Fruit fly (Drosophila melanogaster): ENCODE results near the gene ND-B22.

The ND-B22 gene

dm6 chr2L:13378488-13378964 is 7.6 kb upstream of the ND-B22 start, which contains the start of the genes CG9302 and beta'COP (continued):
- TF ChIP-seq z (GFP tag; IDR thresholded peaks at IDR 0.05) (no peak), Ets97D (GFP tag; optimal IDR thresholded peaks at IDR 0.05) (peak; percentile 45), Sin3A (optimal IDR thresholded peaks at IDR 0.05) (peak; percentile 83), CG13775 (GFP tag; optimal IDR thresholded peaks at IDR 0.05) (peak; percentile 83), CG32767 (GFP tag; IDR thresholded peaks at IDR 0.05) (0 out of 2 replicates have a peak, but pooled peaks have one; percentile 39), Doc3 (GFP tag; IDR thresholded peaks at IDR 0.05; ENCODE audit: partially characterized antibody) (peak; percentile 57), ERR (GFP tag; optimal IDR thresholded peaks at IDR 0.05) (no peak), stwl (tag; optimal IDR thresholded peaks at IDR 0.05) (peak; percentile 38), Sry-β (GFP tag; optimal IDR thresholded peaks at IDR 0.05) (peak; percentile 98), CG18011 (GFP tag; optimal IDR thresholded peaks at IDR 0.05) (peak; percentile 24), sr (GFP tag; IDR thresholded peaks at IDR 0.05) (no peak), klu (GFP tag; IDR thresholded peaks at IDR 0.05) (peak; percentile 73; the same call in 1 of the 2 replicates), zfh2 (GFP tag; optimal IDR thresholded peaks at IDR 0.05) (peak; percentile 64), CG30020 (tag; optimal IDR thresholded peaks at IDR 0.05) (peak; percentile 69), fu2 (GFP tag; optimal IDR thresholded peaks at IDR 0.05) (no peak), scrt (GFP tag; optimal IDR thresholded peaks at IDR 0.05) (peak; percentile 67), zfh1 (GFP tag; IDR thresholded peaks at IDR 0.05) (peak; percentile 60; the same call in 1 of the 3 replicates), CG7372 (GFP tag; IDR thresholded peaks at IDR 0.05) (no peak; the same call in 1 of the 2 replicates), p53 (GFP tag; optimal IDR thresholded peaks at IDR 0.05) (peak; percentile 1), CG1602 (GFP tag; optimal IDR thresholded peaks at IDR 0.05) (peak; percentile 49), CG15514 (GFP tag; optimal IDR thresholded peaks at IDR 0.05) (peak; percentile 67), PHDP (tag; optimal IDR thresholded peaks at IDR 0.05) (peak; percentile 56), CG14965 (GFP tag; optimal IDR thresholded peaks at IDR 0.05; ENCODE audit: borderline replicate concordance) (no peak), corto (GFP tag; optimal IDR thresholded peaks at IDR 0.05) (no peak), psq (GFP tag; optimal IDR thresholded peaks at IDR 0.05) (peak; percentile 18), insv (GFP tag; optimal IDR thresholded peaks at IDR 0.05) (peak in 1 of 2 experiments; percentile 37), CG14860 (GFP tag; IDR thresholded peaks at IDR 0.05; ENCODE audit: partially characterized antibody) (peak; percentile 68; the same call in 2 of the 3 replicates), CG33557 (GFP tag; optimal IDR thresholded peaks at IDR 0.05) (peak; percentile 65), CG4328 (GFP tag; optimal IDR thresholded peaks at IDR 0.05) (peak; percentile 66), Deaf1 (tag; optimal IDR thresholded peaks at IDR 0.05) (no peak), dysf (GFP tag; IDR thresholded peaks at IDR 0.05) (peak; percentile 68; the same call in 2 of the 3 replicates), onecut (GFP tag; IDR thresholded peaks at IDR 0.05) (0 out of 2 replicates have a peak, but pooled peaks have one; percentile 17), BEAF-32 (GFP tag; optimal IDR thresholded peaks at IDR 0.05) (peak; percentile 85), sens (GFP tag) (peak; percentile 86), Hmr (GFP tag; optimal IDR thresholded peaks at IDR 0.05) (no peak), GATAe (GFP tag; conservative IDR thresholded peaks at IDR 0.05) (no peak), h (optimal IDR thresholded peaks at IDR 0.05) (no peak), CG17186 (GFP tag; optimal IDR thresholded peaks at IDR 0.05) (peak; percentile 9), zen2 (GFP tag; IDR thresholded peaks at IDR 0.05; ENCODE audit: partially characterized antibody) (no peak; the same call in 2 of the 3 replicates), CG15696 (tag; optimal IDR thresholded peaks at IDR 0.05) (peak; percentile 79), Antp (GFP tag; optimal IDR thresholded peaks at IDR 0.05) (peak; percentile 34), CG10543 (GFP tag; optimal IDR thresholded peaks at IDR 0.05) (peak; percentile 84), CG16779 (GFP tag; IDR thresholded peaks at IDR 0.05) (no peak), CG9437 (GFP tag; optimal IDR thresholded peaks at IDR 0.05) (peak; percentile 60), hth (optimal IDR thresholded peaks at IDR 0.05) (no peak), tap (tag; optimal IDR thresholded peaks at IDR 0.05) (no peak), CG10565 (GFP tag; optimal IDR thresholded peaks at IDR 0.05) (no peak), jing (GFP tag; optimal IDR thresholded peaks at IDR 0.05) (no peak), Fer3 (tag; optimal IDR thresholded peaks at IDR 0.05) (peak; percentile 64), luna (GFP tag; optimal IDR thresholded peaks at IDR 0.05) (peak; percentile 19), CG17568 (GFP tag; optimal IDR thresholded peaks at IDR 0.05) (no peak)

Data from whole organism, embryonic.